Worm (Caenorhabditis elegans) whole organism, midembryonic: Measurements from ENCODE around the gene sre-7.

Experiments
- T22C8.4 ChIP-seq: fragments of 200-800 bp; sonication (Bioruptor generic); IDR thresholded peaks from 2 replicates; pipeline ENCODE4 v1.3.6; 2022; ENCODE audit warnings: missing genetic modification characterization, missing compliant biosample characterization
- cog-1 ChIP-seq: sonication (generic microtip); optimal IDR thresholded peaks from 2 replicates; lab custom pipeline; 2016; ENCODE audit warnings: missing genetic modification characterization, missing compliant biosample characterization
- flt-1 ChIP-seq: fragments of 200-800 bp; sonication (Bioruptor generic); IDR thresholded peaks from 2 replicates; pipeline ENCODE4 v1.3.6; 2022; ENCODE audit warnings: missing genetic modification characterization, missing compliant biosample characterization
- klf-2 ChIP-seq: fragments of 200-800 bp; sonication (Bioruptor generic); conservative IDR thresholded peaks from 2 replicates; pipeline ENCODE4 v1.3.6; 2022; ENCODE audit warnings: missing genetic modification reagents, missing genetic modification characterization, missing compliant biosample characterization
- med-1 ChIP-seq: sonication (generic microtip); optimal IDR thresholded peaks from 2 replicates; lab custom pipeline; 2017; ENCODE audit warnings: missing genetic modification characterization, mild to moderate bottlenecking, missing compliant biosample characterization, antibody characterized with exemption, missing genetic modification reagents; ENCODE audit not compliant: insufficient read depth
- ref-1 ChIP-seq: fragments of 200-800 bp; sonication (Bioruptor generic); conservative IDR thresholded peaks from 2 replicates; pipeline ENCODE4 v1.3.6; 2022; ENCODE audit warnings: missing genetic modification reagents, missing genetic modification characterization, missing compliant biosample characterization
- tab-1 ChIP-seq: fragments of 200-800 bp; sonication (Bioruptor generic); IDR thresholded peaks from 2 replicates; pipeline ENCODE4 v1.3.6; 2022; ENCODE audit warnings: missing genetic modification characterization, missing compliant biosample characterization
- ztf-23 ChIP-seq: fragments of 200-800 bp; sonication (Bioruptor generic); IDR thresholded peaks from 2 replicates; pipeline ENCODE4 v1.3.6; 2022; ENCODE audit warnings: missing genetic modification reagents, missing genetic modification characterization, missing compliant biosample characterization
- ztf-29 ChIP-seq: fragments of 200-800 bp; sonication (Bioruptor generic); IDR thresholded peaks from 2 replicates; pipeline ENCODE4 v1.3.6; 2022; ENCODE audit warnings: missing genetic modification reagents, missing genetic modification characterization, missing compliant biosample characterization

sre-7 gene

ce11 chrV:14230788-14231583 lies 13.0 kb upstream of the sre-7 start:
- TF ChIP-seq ztf-23: 0 out of 2 replicates have a peak, but pooled peaks have one; percentile 8
- TF ChIP-seq T22C8.4 (GFP tag; lab: Robert Waterston, UW): no peak
- TF ChIP-seq cog-1 (tag; lab: Kevin White, UChicago): no peak
- TF ChIP-seq klf-2 (GFP tag; lab: Robert Waterston, UW): no peak

- no peak for TF ChIP-seq ref-1 (GFP tag; lab: Robert Waterston, UW)
- TF ChIP-seq T22C8.4 (GFP tag; lab: Robert Waterston, UW): no peak
- TF ChIP-seq ztf-23: no peak
- TF ChIP-seq klf-2 (GFP tag; lab: Robert Waterston, UW): no peak
- TF ChIP-seq ztf-29: no peak
- TF ChIP-seq flt-1 (GFP tag; lab: Robert Waterston, UW): no peak
These were observed 12.3 kb upstream of the sre-7 start for ce11 chrV:14231656-14232055.

- no peak for TF ChIP-seq med-1 (GFP tag; lab: Kevin White, UChicago)
- TF ChIP-seq ref-1 (GFP tag; lab: Robert Waterston, UW): no peak
- TF ChIP-seq ztf-23: no peak
- no peak for TF ChIP-seq T22C8.4 (GFP tag; lab: Robert Waterston, UW)
- no peak for TF ChIP-seq cog-1 (tag; lab: Kevin White, UChicago)
- TF ChIP-seq tab-1 (GFP tag; lab: Robert Waterston, UW): no peak
- TF ChIP-seq klf-2 (GFP tag; lab: Robert Waterston, UW): no peak
- TF ChIP-seq flt-1 (GFP tag; lab: Robert Waterston, UW): no peak
- no peak for TF ChIP-seq ztf-29
These were observed 8.1 kb upstream of the sre-7 start, which contains the start of gene ent-3 for ce11 chrV:14235942-14236341. Gene ent-3 (minus strand): TSS chrV:14236042.

- TF ChIP-seq ztf-23 (peak; percentile 42; the same call in 1 of the 2 replicates), tab-1 (GFP tag; lab: Robert Waterston, UW) (peak; percentile 65; the same call in 1 of the 2 replicates), flt-1 (GFP tag; lab: Robert Waterston, UW) (peak; percentile 70), T22C8.4 (GFP tag; lab: Robert Waterston, UW) (peak; percentile 28; the same call in 1 of the 2 replicates)
These were observed 6.6 kb upstream of the sre-7 start for ce11 chrV:14237447-14237846.

- TF ChIP-seq ztf-23: no peak
- no peak for TF ChIP-seq ztf-29
- TF ChIP-seq klf-2 (GFP tag; lab: Robert Waterston, UW): no peak
- TF ChIP-seq cog-1 (tag; lab: Kevin White, UChicago): no peak
- TF ChIP-seq T22C8.4 (GFP tag; lab: Robert Waterston, UW): no peak
- TF ChIP-seq flt-1 (GFP tag; lab: Robert Waterston, UW): no peak
- TF ChIP-seq ref-1 (GFP tag; lab: Robert Waterston, UW): no peak
- no peak for TF ChIP-seq tab-1 (GFP tag; lab: Robert Waterston, UW)
- no peak for TF ChIP-seq med-1 (GFP tag; lab: Kevin White, UChicago)
These were observed 3.3 kb upstream of the sre-7 start, which contains the start of gene K02E11.10 for ce11 chrV:14240694-14241201. Gene K02E11.10 (minus strand): TSS chrV:14241151.

DNA sequence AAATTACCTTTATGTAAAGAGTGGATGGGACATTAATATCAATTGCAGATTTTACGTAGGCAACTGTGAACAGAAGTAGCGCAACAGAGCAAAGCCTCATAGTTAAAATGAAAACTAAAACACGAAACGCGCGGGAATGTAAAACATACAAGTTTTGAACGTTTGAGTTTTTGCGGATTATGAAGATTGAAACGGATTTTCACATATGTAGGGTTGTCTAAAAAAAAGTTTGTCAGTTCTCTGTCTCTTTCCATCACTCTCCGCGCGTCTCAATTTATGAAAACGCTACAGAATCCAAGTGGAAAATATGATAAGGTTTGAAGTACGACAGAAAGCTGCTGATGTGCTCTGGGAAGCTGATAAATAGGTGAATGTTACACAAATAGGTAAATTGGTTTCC lies 2.8 kb downstream of the sre-7 start, which contains the start of gene K02E11.3:
Gene K02E11.3 (minus strand): TSS at position 101 of the 400 bp plus-strand sequence.
- TF ChIP-seq ztf-23 (no peak), ztf-29 (no peak), flt-1 (GFP tag; lab: Robert Waterston, UW) (no peak), T22C8.4 (GFP tag; lab: Robert Waterston, UW) (no peak), ref-1 (GFP tag; lab: Robert Waterston, UW) (no peak), klf-2 (GFP tag; lab: Robert Waterston, UW) (no peak), med-1 (GFP tag; lab: Kevin White, UChicago) (no peak), tab-1 (GFP tag; lab: Robert Waterston, UW) (no peak), cog-1 (tag; lab: Kevin White, UChicago) (no peak)

DNA sequence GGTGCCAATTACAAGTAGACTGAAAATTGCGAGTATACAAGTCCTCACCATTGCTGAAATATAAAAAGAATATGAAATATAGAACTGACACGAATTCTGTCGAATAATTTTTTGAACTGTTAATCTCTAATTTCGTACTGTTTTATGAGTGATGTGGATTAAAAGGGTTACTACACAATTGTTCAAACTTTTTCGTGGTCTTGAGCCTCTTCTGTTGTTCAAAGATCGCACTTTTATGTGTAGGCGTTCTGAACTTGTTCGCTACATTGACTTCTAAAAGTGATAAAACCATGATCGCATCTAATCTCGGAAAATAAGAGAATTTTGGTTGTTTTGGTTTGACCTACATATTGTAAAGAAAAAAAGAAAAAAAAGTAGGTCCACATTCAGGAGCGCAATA lies 4.0 kb downstream of the sre-7 start, which contains the start of gene K02E11.4:
Gene K02E11.4 (minus strand): TSS at position 101 of the 400 bp plus-strand sequence.
- TF ChIP-seq ztf-29: no peak
- no peak for TF ChIP-seq T22C8.4 (GFP tag; lab: Robert Waterston, UW)
- no peak for TF ChIP-seq tab-1 (GFP tag; lab: Robert Waterston, UW)
- no peak for TF ChIP-seq cog-1 (tag; lab: Kevin White, UChicago)
- TF ChIP-seq ref-1 (GFP tag; lab: Robert Waterston, UW): no peak
- no peak for TF ChIP-seq med-1 (GFP tag; lab: Kevin White, UChicago)

ce11 chrV:14248654-14249053 lies 4.7 kb downstream of the sre-7 start, which contains the start of gene K02E11.6:
Gene K02E11.6 (plus strand): TSS chrV:14248802.
- TF ChIP-seq T22C8.4 (GFP tag; lab: Robert Waterston, UW) (no peak), ztf-29 (no peak), klf-2 (GFP tag; lab: Robert Waterston, UW) (no peak), flt-1 (GFP tag; lab: Robert Waterston, UW) (no peak), tab-1 (GFP tag; lab: Robert Waterston, UW) (no peak)

- TF ChIP-seq cog-1 (tag; lab: Kevin White, UChicago): no peak
These were observed 8.0 kb downstream of the sre-7 start, which contains the start of gene K02E11.5 for ce11 chrV:14252025-14252424. Gene K02E11.5 (plus strand): TSS chrV:14252325.

DNA sequence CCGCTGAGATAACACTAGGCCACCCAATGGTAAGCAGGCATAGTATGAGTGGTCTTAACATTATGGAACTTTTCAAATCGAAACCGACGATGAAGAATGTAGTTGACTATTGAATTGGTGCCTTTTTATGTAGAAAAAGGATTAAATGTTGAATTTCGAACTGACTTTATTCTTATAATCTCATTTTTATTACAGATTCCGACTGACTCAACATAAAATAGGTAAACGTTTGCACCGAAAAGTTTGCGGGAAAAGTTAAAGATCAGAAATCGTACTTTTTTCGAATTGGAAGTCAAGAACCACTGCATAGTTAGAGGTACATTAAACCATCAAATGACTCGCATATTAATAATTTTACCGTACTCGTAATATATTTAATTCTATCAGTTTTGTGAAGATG lies 10.2 kb downstream of the sre-7 start, which contains the start of gene K02E11.7:
Gene K02E11.7 (minus strand): TSS at position 101 of the 400 bp plus-strand sequence.
- TF ChIP-seq cog-1 (tag; lab: Kevin White, UChicago) (no peak), tab-1 (GFP tag; lab: Robert Waterston, UW) (no peak), klf-2 (GFP tag; lab: Robert Waterston, UW) (no peak), flt-1 (GFP tag; lab: Robert Waterston, UW) (no peak), ztf-23 (no peak), ztf-29 (no peak), ref-1 (GFP tag; lab: Robert Waterston, UW) (no peak), T22C8.4 (GFP tag; lab: Robert Waterston, UW) (no peak)
